Fruit fly (Drosophila melanogaster) whole organism, embryonic: Measurements from ENCODE around the gene Ufsp2.
A peak's percentile ranks its signal among the peaks of the same experiment; 100 is the strongest.

Experiments
- Atf-2 ChIP-seq: fragments of 200-800 bp; sonication (Bioruptor generic); optimal IDR thresholded peaks from 2 replicates; lab custom pipeline; 2016; ENCODE audit warnings: missing biosample characterization, missing genetic modification characterization
- Blimp-1 ChIP-seq: fragments of 200-800 bp; sonication (Bioruptor generic); optimal IDR thresholded peaks from 3 replicates; lab custom pipeline; 2018; ENCODE audit warnings: missing biosample characterization, missing genetic modification characterization, mild to moderate bottlenecking, moderate library complexity, missing genetic modification reagents
- CG10366 ChIP-seq: fragments of 200-800 bp; sonication (Bioruptor generic); IDR thresholded peaks from 2 replicates; pipeline ENCODE4 v1.3.6; 2022; ENCODE audit warnings: missing biosample characterization, missing genetic modification characterization
- CG11247 ChIP-seq: fragments of 200-800 bp; sonication (Bioruptor generic); IDR thresholded peaks from 2 replicates; pipeline ENCODE4 v1.3.6; 2022; ENCODE audit warnings: missing biosample characterization, missing genetic modification characterization
- CG11398 ChIP-seq: fragments of 200-800 bp; sonication (Bioruptor generic); optimal IDR thresholded peaks from 2 replicates; lab custom pipeline; 2016; ENCODE audit warnings: missing biosample characterization, missing genetic modification characterization
- CG12236 ChIP-seq: fragments of 200-800 bp; sonication (Bioruptor generic); optimal IDR thresholded peaks from 2 replicates; lab custom pipeline; 2016; ENCODE audit warnings: missing biosample characterization, missing genetic modification characterization
- CG14710 ChIP-seq: fragments of 200-800 bp; sonication (Bioruptor generic); optimal IDR thresholded peaks from 3 replicates; lab custom pipeline; 2019; ENCODE audit warnings: missing biosample characterization, mild to moderate bottlenecking, missing genetic modification characterization, moderate library complexity
- CG14965 ChIP-seq: fragments of 200-800 bp; sonication (Bioruptor generic); optimal IDR thresholded peaks from 2 replicates; lab custom pipeline; 2016; ENCODE audit warnings: missing biosample characterization, missing genetic modification characterization, borderline replicate concordance
- CG1647 ChIP-seq: fragments of 200-800 bp; sonication (Bioruptor generic); optimal IDR thresholded peaks from 3 replicates; lab custom pipeline; 2016; ENCODE audit warnings: missing biosample characterization, missing genetic modification characterization
- CG16863 ChIP-seq: fragments of 200-800 bp; sonication (Bioruptor generic); optimal IDR thresholded peaks from 3 replicates; lab custom pipeline; 2016; ENCODE audit warnings: missing biosample characterization, missing genetic modification characterization
- CG17359 ChIP-seq: fragments of 200-800 bp; sonication (Bioruptor generic); optimal IDR thresholded peaks from 3 replicates; lab custom pipeline; 2018; ENCODE audit warnings: missing biosample characterization, mild to moderate bottlenecking, missing genetic modification characterization, moderate library complexity
- CG2202 ChIP-seq: fragments of 200-800 bp; sonication (Bioruptor generic); optimal IDR thresholded peaks from 2 replicates; lab custom pipeline; 2018; ENCODE audit warnings: missing biosample characterization, mild to moderate bottlenecking, missing genetic modification characterization
- CG3065 ChIP-seq: fragments of 200-800 bp; sonication (Bioruptor generic); optimal IDR thresholded peaks from 2 replicates; lab custom pipeline; 2016; ENCODE audit warnings: missing biosample characterization, missing genetic modification characterization
- CG32767 ChIP-seq: fragments of 200-800 bp; sonication (Bioruptor generic); IDR thresholded peaks from 2 replicates; pipeline ENCODE4 v1.3.6; 2022; ENCODE audit warnings: missing biosample characterization, missing genetic modification characterization
- CG3407 ChIP-seq: fragments of 200-800 bp; sonication (Bioruptor generic); optimal IDR thresholded peaks from 2 replicates; lab custom pipeline; 2018; ENCODE audit warnings: missing biosample characterization, mild to moderate bottlenecking, missing genetic modification characterization
- CG3847 ChIP-seq: fragments of 200-800 bp; sonication (Bioruptor generic); IDR thresholded peaks from 2 replicates; pipeline ENCODE4 v1.3.6; 2022; ENCODE audit warnings: missing biosample characterization, missing genetic modification characterization
- CG4328 ChIP-seq: fragments of 200-800 bp; sonication (Bioruptor generic); optimal IDR thresholded peaks from 3 replicates; lab custom pipeline; 2017; ENCODE audit warnings: missing biosample characterization, missing genetic modification reagents, missing genetic modification characterization
- CG4707 ChIP-seq: fragments of 200-800 bp; sonication (Bioruptor generic); optimal IDR thresholded peaks from 2 replicates; lab custom pipeline; 2018; ENCODE audit warnings: missing biosample characterization, mild to moderate bottlenecking, missing genetic modification characterization, moderate library complexity
- CG8388 ChIP-seq: fragments of 200-800 bp; sonication (Bioruptor generic); optimal IDR thresholded peaks from 2 replicates; lab custom pipeline; 2019; ENCODE audit warnings: missing biosample characterization, mild to moderate bottlenecking, missing genetic modification characterization, moderate library complexity
- CG9215 ChIP-seq: fragments of 200-800 bp; sonication (Bioruptor generic); IDR thresholded peaks from 2 replicates; pipeline ENCODE4 v1.3.6; 2022; ENCODE audit warnings: missing biosample characterization, missing genetic modification characterization
- CG9817 ChIP-seq: fragments of 200-800 bp; sonication (Bioruptor generic); optimal IDR thresholded peaks from 2 replicates; lab custom pipeline; 2018; ENCODE audit warnings: missing biosample characterization, mild to moderate bottlenecking, missing genetic modification characterization, moderate library complexity
- CHES-1-like ChIP-seq: fragments of 200-800 bp; sonication (Bioruptor generic); optimal IDR thresholded peaks from 2 replicates; lab custom pipeline; 2016; ENCODE audit warnings: missing biosample characterization, missing genetic modification characterization
- D ChIP-seq, 2 experiments: fragments of 200-800 bp in 1 of 2; fragments of >200 bp in 1 of 2; sonication (Bioruptor generic) in 1 of 2; optimal IDR thresholded peaks; 2 replicates in 1 of 2; 3 replicates in 1 of 2; lab custom pipeline; 2017; ENCODE audit warnings: mild to moderate bottlenecking in 1 of 2, missing biosample characterization in 1 of 2, missing genetic modification characterization in 1 of 2, missing genetic modification reagents in 1 of 2
- Dek ChIP-seq: fragments of 200-800 bp; sonication (Bioruptor generic); optimal IDR thresholded peaks from 3 replicates; lab custom pipeline; 2019; ENCODE audit warnings: missing biosample characterization, mild to moderate bottlenecking, missing genetic modification characterization, moderate library complexity
- Drgx ChIP-seq: fragments of 200-800 bp; sonication (Bioruptor generic); IDR thresholded peaks from 2 replicates; pipeline ENCODE4 v1.3.6; 2022; ENCODE audit warnings: missing biosample characterization, missing genetic modification characterization
- GATAe ChIP-seq: fragments of 200-800 bp; sonication (Bioruptor generic); conservative IDR thresholded peaks from 2 replicates; pipeline ENCODE4 v1.3.6; 2022; ENCODE audit warnings: missing biosample characterization, missing genetic modification characterization
- H15 ChIP-seq: fragments of 200-800 bp; sonication (Bioruptor generic); IDR thresholded peaks from 3 replicates; pipeline ENCODE4 v1.3.6; 2022; ENCODE audit warnings: missing biosample characterization, missing genetic modification characterization
- HLH4C ChIP-seq: fragments of 200-800 bp; sonication (Bioruptor generic); IDR thresholded peaks from 3 replicates; pipeline ENCODE4 v1.3.6; 2022; ENCODE audit warnings: missing biosample characterization, missing genetic modification characterization; ENCODE audit not compliant: partially characterized antibody
- Jarid2 ChIP-seq: fragments of 200-800 bp; sonication (Bioruptor generic); optimal IDR thresholded peaks from 3 replicates; lab custom pipeline; 2017; ENCODE audit warnings: mild to moderate bottlenecking, missing biosample characterization, missing genetic modification reagents, missing genetic modification characterization
- Mrtf ChIP-seq: fragments of 200-800 bp; sonication (Bioruptor generic); IDR thresholded peaks from 3 replicates; pipeline ENCODE4 v1.3.6; 2022; ENCODE audit warnings: missing biosample characterization, missing genetic modification characterization
- Oli ChIP-seq: fragments of 200-800 bp; sonication (Bioruptor generic); optimal IDR thresholded peaks from 2 replicates; lab custom pipeline; 2018; ENCODE audit warnings: missing biosample characterization, mild to moderate bottlenecking, missing genetic modification characterization, moderate library complexity
- Tbp ChIP-seq: fragments of >200 bp; optimal IDR thresholded peaks from 2 replicates; lab custom pipeline; 2018; ENCODE audit warnings: missing biosample characterization, missing genetic modification characterization
- Usf ChIP-seq: fragments of 200-800 bp; sonication (Bioruptor generic); optimal IDR thresholded peaks from 2 replicates; lab custom pipeline; 2017; ENCODE audit warnings: missing genotype, missing biosample characterization, missing genetic modification characterization
- cad ChIP-seq: fragments of >200 bp; optimal IDR thresholded peaks from 2 replicates; lab custom pipeline; 2017; ENCODE audit warnings: missing biosample characterization, missing genetic modification characterization
- cg ChIP-seq: fragments of 200-800 bp; sonication (Bioruptor generic); optimal IDR thresholded peaks from 3 replicates; lab custom pipeline; 2019; ENCODE audit warnings: missing biosample characterization, mild to moderate bottlenecking, missing genetic modification characterization, moderate library complexity
- ci ChIP-seq: fragments of 200-800 bp; sonication (Bioruptor generic); IDR thresholded peaks from 3 replicates; pipeline ENCODE4 v1.3.6; 2022; ENCODE audit warnings: missing biosample characterization, missing genetic modification characterization
- eve ChIP-seq, 2 experiments: fragments of >200 bp; optimal IDR thresholded peaks; 2 replicates each; lab custom pipeline; 2017; ENCODE audit warnings: missing biosample characterization in 2 of 2, missing genetic modification characterization in 2 of 2
- fu2 ChIP-seq: fragments of 200-800 bp; sonication (Bioruptor generic); optimal IDR thresholded peaks from 2 replicates; lab custom pipeline; 2016; ENCODE audit warnings: missing biosample characterization, missing genetic modification characterization
- hb ChIP-seq: fragments of 200-800 bp; sonication (Bioruptor generic); IDR thresholded peaks from 3 replicates; pipeline ENCODE4 v1.3.6; 2022; ENCODE audit warnings: missing biosample characterization, missing genetic modification characterization; ENCODE audit not compliant: partially characterized antibody
- jing ChIP-seq: fragments of 200-800 bp; sonication (Bioruptor generic); optimal IDR thresholded peaks from 2 replicates; lab custom pipeline; 2018; ENCODE audit warnings: missing biosample characterization, mild to moderate bottlenecking, missing genetic modification characterization
- kni ChIP-seq: fragments of 200-800 bp; sonication (Bioruptor generic); optimal IDR thresholded peaks from 3 replicates; lab custom pipeline; 2017; ENCODE audit warnings: mild to moderate bottlenecking, missing biosample characterization, missing genetic modification reagents, missing genetic modification characterization
- nau ChIP-seq: fragments of 200-800 bp; sonication (Bioruptor generic); optimal IDR thresholded peaks from 3 replicates; lab custom pipeline; 2017; ENCODE audit warnings: missing biosample characterization, mild to moderate bottlenecking, missing genetic modification characterization, missing genetic modification reagents
- pan ChIP-seq, 4 experiments: fragments of >200 bp in 3 of 4; fragments of 200-800 bp in 1 of 4; sonication (Bioruptor generic) in 1 of 4; optimal IDR thresholded peaks in 3 of 4; IDR thresholded peaks in 1 of 4; 2 replicates each; pipeline versions ENCODE4 v1.3.6 to Lab custom; 2017 to 2022; ENCODE audit warnings: missing biosample characterization in 2 of 4, missing genetic modification characterization in 2 of 4, mixed read lengths in 1 of 4
- pzg ChIP-seq: fragments of 200-800 bp; sonication (Bioruptor generic); optimal IDR thresholded peaks from 3 replicates; lab custom pipeline; 2018; ENCODE audit warnings: missing biosample characterization, mild to moderate bottlenecking, missing genetic modification characterization, moderate library complexity
- slp2 ChIP-seq: fragments of 200-800 bp; sonication (Bioruptor generic); optimal IDR thresholded peaks from 2 replicates; lab custom pipeline; 2016; ENCODE audit warnings: missing biosample characterization, missing genetic modification characterization
- trem ChIP-seq: fragments of 200-800 bp; optimal IDR thresholded peaks from 3 replicates; lab custom pipeline; 2019; ENCODE audit warnings: missing biosample characterization, mild to moderate bottlenecking, missing genetic modification characterization, moderate library complexity
- zen2 ChIP-seq: fragments of 200-800 bp; sonication (Bioruptor generic); IDR thresholded peaks from 3 replicates; pipeline ENCODE4 v1.3.6; 2022; ENCODE audit warnings: missing biosample characterization, missing genetic modification characterization; ENCODE audit not compliant: partially characterized antibody

Gene Ufsp2

DNA sequence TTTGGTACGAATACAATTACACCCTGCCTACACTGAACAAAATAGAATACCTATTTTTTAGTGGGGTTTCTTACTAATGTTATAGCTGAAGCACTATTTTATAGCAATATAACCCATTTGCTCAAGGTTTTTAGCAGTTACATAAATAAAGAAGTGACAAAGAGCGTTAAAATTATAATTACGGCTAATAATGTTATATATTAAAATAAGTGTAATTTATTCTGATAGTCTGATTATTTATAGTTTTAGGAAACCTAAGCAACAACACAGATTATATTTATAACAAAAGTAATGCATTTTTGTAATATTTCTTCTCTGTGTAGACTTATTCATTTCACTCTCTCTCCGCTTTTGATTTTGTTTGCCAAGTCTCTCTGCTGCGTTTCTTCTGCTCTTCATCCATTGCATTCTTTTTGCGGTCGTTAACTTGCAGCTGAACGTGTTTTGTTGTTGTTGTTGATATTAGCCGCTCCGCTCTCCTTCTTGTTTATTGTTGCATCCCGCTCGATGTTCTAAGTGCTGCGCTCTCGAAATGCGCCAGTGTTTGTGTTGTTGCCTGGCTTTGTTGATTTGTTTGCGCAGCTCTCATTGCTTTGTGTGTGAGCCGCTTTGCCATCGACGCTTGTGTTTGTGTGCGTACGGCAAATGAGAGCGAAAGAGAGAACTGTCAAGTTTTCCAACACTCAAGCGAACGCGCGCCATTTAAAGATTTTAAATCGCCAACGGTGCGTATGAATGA is 49.5 kb downstream of the Ufsp2 start (continued):
- TF ChIP-seq CG4328 (GFP tag; lab: Kevin White, UChicago) (peak; percentile 75), CG14710 (peak; percentile 94), CG32767 (GFP tag; lab: Robert Waterston, UW) (peak; percentile 80), CG3065 (GFP tag; lab: Kevin White, UChicago) (peak; percentile 57), slp2 (GFP tag; lab: Kevin White, UChicago) (no peak), kni (GFP tag; lab: Kevin White, UChicago) (peak; percentile 80), CG12236 (no peak), H15 (peak; percentile 76), Blimp-1 (GFP tag; lab: Kevin White, UChicago) (peak; percentile 95), ci (GFP tag; lab: Robert Waterston, UW) (peak; percentile 72), Mrtf (GFP tag; lab: Robert Waterston, UW) (peak; percentile 66; the same call in 1 of the 3 replicates), CHES-1-like (GFP tag; lab: Kevin White, UChicago) (peak; percentile 1), Tbp (GFP tag; lab: Kevin White, UChicago) (no peak), CG9215 (peak; percentile 87), zen2 (no peak), fu2 (GFP tag; lab: Kevin White, UChicago) (no peak), trem (tag; lab: Kevin White, UChicago) (peak; percentile 90), CG8388 (GFP tag; lab: Kevin White, UChicago) (peak; percentile 93), nau (GFP tag; lab: Kevin White, UChicago) (peak; percentile 88), CG10366 (peak; percentile 72), GATAe (GFP tag; lab: Robert Waterston, UW) (peak; percentile 41; the same call in 1 of the 2 replicates), hb (GFP tag; lab: Robert Waterston, UW) (no peak), CG3847 (GFP tag; lab: Robert Waterston, UW) (peak; percentile 77), Jarid2 (peak; percentile 56), CG3407 (peak; percentile 86), pzg (GFP tag; lab: Kevin White, UChicago) (peak; percentile 20), Oli (tag; lab: Kevin White, UChicago) (peak; percentile 95), jing (GFP tag; lab: Kevin White, UChicago) (peak; percentile 74), CG17359 (tag; lab: Kevin White, UChicago) (peak; percentile 93), pan (optimal IDR thresholded peaks at IDR 0.05; lab: Kevin White, UChicago) (no peak), pan (GFP tag; optimal IDR thresholded peaks at IDR 0.05 in 1 of 2, IDR thresholded peaks at IDR 0.05 in 1 of 2) (peak in 1 of 2 experiments; percentile 83), CG16863 (GFP tag; lab: Kevin White, UChicago) (no peak), CG14965 (no peak), eve (GFP tag; optimal IDR thresholded peaks at IDR 0.05; lab: Kevin White, UChicago) (peak in 1 of 2 experiments; percentile 92), CG4707 (peak; percentile 24), CG1647 (GFP tag; lab: Kevin White, UChicago) (peak; percentile 21), Atf-2 (GFP tag; lab: Kevin White, UChicago) (peak; percentile 20), Dek (peak; percentile 92), CG11247 (GFP tag; lab: Robert Waterston, UW) (no peak; the same call in 1 of the 2 replicates), D (optimal IDR thresholded peaks at IDR 0.05; lab: Kevin White, UChicago) (no peak), D (GFP tag; optimal IDR thresholded peaks at IDR 0.05; lab: Kevin White, UChicago) (peak; percentile 92), cg (peak; percentile 89), cad (GFP tag; lab: Kevin White, UChicago) (no peak), CG11398 (GFP tag; lab: Kevin White, UChicago) (no peak), CG2202 (tag; lab: Kevin White, UChicago) (peak; percentile 70), CG9817 (tag; lab: Kevin White, UChicago) (peak; percentile 90), HLH4C (GFP tag; lab: Robert Waterston, UW) (no peak), Drgx (GFP tag; lab: Robert Waterston, UW) (peak; percentile 90), Usf (GFP tag; lab: Kevin White, UChicago) (peak; percentile 74)
